Worm (Caenorhabditis elegans) whole organism, early embryonic: ENCODE results near the gene C05B5.8.

Source experiments
- F13C5.2 ChIP-seq: sonication (generic microtip); optimal IDR thresholded peaks from 2 replicates; lab custom pipeline; 2017; ENCODE audit warnings: mild to moderate bottlenecking, missing genetic modification characterization, inconsistent platforms, missing compliant biosample characterization
- aly-1 ChIP-seq: sonication (generic microtip); optimal IDR thresholded peaks from 2 replicates; lab custom pipeline; 2016; ENCODE audit warnings: missing genetic modification characterization, missing compliant biosample characterization
- ama-1 ChIP-seq: fragments of 150-350 bp; optimal IDR thresholded peaks from 2 replicates; lab custom pipeline; 2014
- ceh-36 ChIP-seq: sonication (generic microtip); optimal IDR thresholded peaks from 2 replicates; lab custom pipeline; 2016; ENCODE audit warnings: missing genetic modification characterization, inconsistent platforms, missing compliant biosample characterization
- flt-1 ChIP-seq: fragments of 200-800 bp; sonication (Bioruptor generic); IDR thresholded peaks from 2 replicates; pipeline ENCODE4 v1.3.6; 2022; ENCODE audit warnings: missing genetic modification characterization, missing compliant biosample characterization
- hmbx-1 ChIP-seq: sonication (generic microtip); optimal IDR thresholded peaks from 2 replicates; lab custom pipeline; 2016; ENCODE audit warnings: mild to moderate bottlenecking, missing genetic modification characterization, missing compliant biosample characterization
- tbx-11 ChIP-seq: fragments of 200-800 bp; sonication (Bioruptor generic); IDR thresholded peaks from 2 replicates; pipeline ENCODE4 v1.3.6; 2022; ENCODE audit warnings: missing genetic modification characterization, missing compliant biosample characterization
- tbx-37 ChIP-seq: fragments of 200-800 bp; sonication (Bioruptor generic); conservative IDR thresholded peaks from 2 replicates; pipeline ENCODE4 v1.3.6; 2022; ENCODE audit warnings: missing genetic modification reagents, missing genetic modification characterization, missing compliant biosample characterization
- tra-4 ChIP-seq: sonication (generic microtip); optimal IDR thresholded peaks from 2 replicates; lab custom pipeline; 2017; ENCODE audit warnings: missing genetic modification characterization, missing compliant biosample characterization

DNA sequence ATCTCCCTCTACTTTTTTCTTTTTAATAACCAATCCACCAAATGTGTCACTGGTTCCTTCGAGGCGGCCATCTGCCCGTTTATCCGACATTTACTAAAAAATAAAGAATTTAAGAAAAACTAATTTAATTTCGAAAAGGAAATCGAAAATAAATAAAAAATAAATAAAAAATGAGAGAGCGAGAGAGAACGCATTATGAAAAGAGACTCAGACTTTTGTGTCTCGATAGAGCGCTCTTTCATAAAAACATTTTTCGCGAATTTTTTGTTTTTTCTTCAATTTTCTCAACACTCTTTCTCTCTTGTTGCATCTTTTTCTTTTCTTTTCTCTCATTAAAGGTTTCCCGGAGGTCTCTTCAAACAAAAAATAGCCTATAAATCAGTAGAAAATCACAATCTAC lies 50.5 kb downstream of the C05B5.8 start, which contains the start of gene mog-1:
- no peak for TF ChIP-seq hmbx-1 (tag; lab: Kevin White, UChicago)
- TF ChIP-seq F13C5.2, result no peak
- no peak for TF ChIP-seq aly-1
- TF ChIP-seq ama-1, result no peak
- no peak for TF ChIP-seq tbx-37 (GFP tag; lab: Robert Waterston, UW)
- no peak for TF ChIP-seq flt-1 (GFP tag; lab: Robert Waterston, UW)
- no peak for TF ChIP-seq tbx-11 (GFP tag; lab: Robert Waterston, UW)
- TF ChIP-seq ceh-36 (tag; lab: Kevin White, UChicago), result no peak
- no peak for TF ChIP-seq tra-4 (tag; lab: Kevin White, UChicago)
